Worm (Caenorhabditis elegans): ENCODE data around the gene del-7.

DNA sequence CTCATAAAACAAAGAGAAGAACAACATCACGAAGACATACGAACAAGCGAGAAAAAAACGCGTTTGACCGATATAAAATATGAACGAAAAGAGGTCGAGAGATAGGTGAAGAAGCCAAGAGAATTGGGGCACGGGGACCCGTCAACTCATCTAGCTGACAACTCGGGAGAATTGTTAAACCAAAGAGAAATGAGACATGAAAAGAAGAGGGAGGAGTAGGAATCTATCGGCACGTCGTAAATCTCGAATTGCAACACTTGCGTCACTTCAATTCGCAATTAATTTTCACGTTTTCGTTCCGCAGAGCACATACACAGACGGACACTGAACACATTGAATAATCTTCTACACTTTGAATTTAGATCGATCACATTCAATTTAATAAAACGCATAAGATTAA, 36.7 kb upstream of the del-7 start:
- no peak for TF ChIP-seq W03F9.2 (tag; optimal IDR thresholded peaks at IDR 0.05)
- no peak for TF ChIP-seq him-1 (tag; optimal IDR thresholded peaks at IDR 0.05)
- TF ChIP-seq dao-5 (tag; optimal IDR thresholded peaks at IDR 0.05), result no peak
